Fruit fly (Drosophila melanogaster): ENCODE results near the gene Yp2.
A peak's percentile ranks its signal among the peaks of the same experiment; 100 is the strongest.

The Yp2 gene

dm6 chrX:10052549-10052948, at the start of gene Yp2:
TSS of gene Yp2 (minus strand) at chrX:10052636.
- no peak for TF ChIP-seq noc (tag; optimal IDR thresholded peaks at IDR 0.05)

dm6 chrX:10092796-10093195, 40.4 kb upstream of the Yp2 start:
- no peak for TF ChIP-seq noc (tag; optimal IDR thresholded peaks at IDR 0.05)

dm6 chrX:10089188-10089587, 36.8 kb upstream of the Yp2 start:
- no peak for TF ChIP-seq noc (tag; optimal IDR thresholded peaks at IDR 0.05)

- peak; percentile 31 for TF ChIP-seq noc (tag; optimal IDR thresholded peaks at IDR 0.05)
Observed at dm6 chrX:10088023-10088913, 35.8 kb upstream of the Yp2 start.

dm6 chrX:10086095-10086888, 33.9 kb upstream of the Yp2 start, which contains the start of the genes Naxe and RhoU:
TSS of gene Naxe (minus strand) at chrX:10086171.
TSS of gene RhoU (plus strand) at chrX:10086527.
- TF ChIP-seq noc (tag; optimal IDR thresholded peaks at IDR 0.05): no peak

- TF ChIP-seq noc (tag; optimal IDR thresholded peaks at IDR 0.05): no peak
Observed at dm6 chrX:10082950-10083253, 30.5 kb upstream of the Yp2 start, which contains the start of gene CG2972. TSS of gene CG2972 (plus strand) at chrX:10083154.

- no peak for TF ChIP-seq noc (tag; optimal IDR thresholded peaks at IDR 0.05)
Observed at dm6 chrX:10082185-10082949, 29.9 kb upstream of the Yp2 start, which contains the start of gene ZAP3. TSS of gene ZAP3 (minus strand) at chrX:10082492.

- no peak for TF ChIP-seq noc (tag; optimal IDR thresholded peaks at IDR 0.05)
Observed at dm6 chrX:10071516-10071915, 19.1 kb upstream of the Yp2 start.

dm6 chrX:10070325-10070931, 18.0 kb upstream of the Yp2 start, which contains the start of gene CG15312:
TSS of gene CG15312 (minus strand) at chrX:10070868.
- TF ChIP-seq noc (tag; optimal IDR thresholded peaks at IDR 0.05): no peak

- TF ChIP-seq noc (tag; optimal IDR thresholded peaks at IDR 0.05): no peak
Observed at dm6 chrX:10067528-10067927, 15.1 kb upstream of the Yp2 start.

- TF ChIP-seq noc (tag; optimal IDR thresholded peaks at IDR 0.05): no peak
Observed at dm6 chrX:10061327-10061726, 8.9 kb upstream of the Yp2 start, which contains the start of gene Gr9a. TSS of gene Gr9a (plus strand) at chrX:10061627.

dm6 chrX:10057964-10058363, 5.5 kb upstream of the Yp2 start:
- no peak for TF ChIP-seq noc (tag; optimal IDR thresholded peaks at IDR 0.05)

- no peak for TF ChIP-seq noc (tag; optimal IDR thresholded peaks at IDR 0.05)
Observed at dm6 chrX:10053547-10053946, 1.1 kb upstream of the Yp2 start, which contains the start of gene Yp1. TSS of gene Yp1 (plus strand) at chrX:10053811.

dm6 chrX:10047961-10048360, 4.5 kb downstream of the Yp2 start:
- TF ChIP-seq noc (tag; optimal IDR thresholded peaks at IDR 0.05): no peak

- TF ChIP-seq noc (tag; optimal IDR thresholded peaks at IDR 0.05): no peak
Observed at dm6 chrX:10046760-10047159, 5.7 kb downstream of the Yp2 start.

All from whole organism, larva.